Fruit fly (Drosophila melanogaster) whole organism, adult: Measurements from ENCODE around the gene Srp14.

Experiments used
- CG1620 ChIP-seq: fragments of 200-800 bp; sonication (Bioruptor generic); optimal IDR thresholded peaks from 2 replicates; lab custom pipeline; 2016; ENCODE audit warnings: missing biosample characterization, missing genetic modification characterization
- CG7045 ChIP-seq: fragments of 200-800 bp; sonication (Bioruptor generic); optimal IDR thresholded peaks from 2 replicates; lab custom pipeline; 2017; ENCODE audit warnings: missing biosample characterization, mild to moderate bottlenecking, missing genetic modification characterization
- CG7101 ChIP-seq: fragments of 200-800 bp; sonication (Bioruptor generic); optimal IDR thresholded peaks from 2 replicates; lab custom pipeline; 2018; ENCODE audit warnings: missing biosample characterization, mild to moderate bottlenecking, missing genetic modification characterization, moderate library complexity
- Clk ChIP-seq: fragments of 200-800 bp; sonication (Bioruptor generic); optimal IDR thresholded peaks from 2 replicates; lab custom pipeline; 2017; ENCODE audit warnings: missing biosample characterization, missing genetic modification characterization
- Hr96 ChIP-seq: fragments of 200-800 bp; sonication (Bioruptor generic); optimal IDR thresholded peaks from 2 replicates; lab custom pipeline; 2016; ENCODE audit warnings: missing biosample characterization, missing genetic modification characterization
- Mnt ChIP-seq: fragments of 200-800 bp; sonication (Bioruptor generic); optimal IDR thresholded peaks from 2 replicates; lab custom pipeline; 2016; ENCODE audit warnings: missing biosample characterization, mild to moderate bottlenecking, missing genetic modification characterization
- cnc ChIP-seq, 2 experiments: fragments of >200 bp; optimal IDR thresholded peaks; 2 replicates each; lab custom pipeline; 2017
- kay ChIP-seq: fragments of 200-800 bp; sonication (Bioruptor generic); peaks from one replicate; lab custom pipeline; 2016; ENCODE audit warnings: missing biosample characterization, missing genetic modification characterization, borderline replicate concordance
- ovo ChIP-seq: fragments of 200-800 bp; sonication (Bioruptor generic); optimal IDR thresholded peaks from 2 replicates; lab custom pipeline; 2016; ENCODE audit warnings: missing biosample characterization, missing genetic modification characterization
- pad ChIP-seq: fragments of 200-800 bp; sonication (Bioruptor generic); optimal IDR thresholded peaks from 3 replicates; lab custom pipeline; 2017; ENCODE audit warnings: missing biosample characterization, missing genetic modification characterization, mild to moderate bottlenecking, moderate library complexity, missing genetic modification reagents
- tj ChIP-seq: fragments of 200-800 bp; sonication (Bioruptor generic); optimal IDR thresholded peaks from 3 replicates; lab custom pipeline; 2017; ENCODE audit warnings: missing biosample characterization, mild to moderate bottlenecking, missing genetic modification characterization, moderate library complexity
- toe ChIP-seq: fragments of 200-800 bp; sonication (Bioruptor generic); optimal IDR thresholded peaks from 2 replicates; lab custom pipeline; 2016; ENCODE audit warnings: missing biosample characterization, missing genetic modification characterization

DNA sequence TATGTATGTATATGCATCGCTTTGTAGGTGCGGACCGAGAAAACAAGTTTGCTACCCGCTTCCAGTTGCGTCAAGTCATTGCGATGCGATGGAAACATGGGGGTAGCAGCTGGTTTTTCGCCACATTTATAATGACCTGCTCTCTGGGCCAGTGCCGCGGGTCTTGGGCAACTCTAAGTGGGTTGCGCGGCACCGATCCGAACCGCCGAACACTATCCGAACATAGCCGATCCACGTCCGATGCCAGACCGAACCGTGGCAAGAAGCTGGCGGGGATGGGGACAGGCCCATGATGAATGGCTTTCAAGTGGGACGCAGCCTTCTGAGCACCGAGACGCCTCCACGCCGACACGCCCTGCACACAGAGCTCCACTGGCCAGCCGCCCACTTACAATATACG lies 24.2 kb downstream of the Srp14 start:
- TF ChIP-seq CG7101 = no peak
- no peak for TF ChIP-seq cnc (optimal IDR thresholded peaks at IDR 0.05; lab: Kevin White, UChicago)
- TF ChIP-seq Mnt (GFP tag; lab: Kevin White, UChicago) = no peak
- TF ChIP-seq toe (GFP tag; lab: Kevin White, UChicago) = no peak
- TF ChIP-seq kay (GFP tag; lab: Kevin White, UChicago) = no peak
- TF ChIP-seq Clk (GFP tag; lab: Kevin White, UChicago) = no peak
- TF ChIP-seq tj = no peak
- TF ChIP-seq ovo (GFP tag; lab: Kevin White, UChicago) = no peak
- no peak for TF ChIP-seq CG1620 (GFP tag; lab: Kevin White, UChicago)
- no peak for TF ChIP-seq Hr96 (GFP tag; lab: Kevin White, UChicago)
- no peak for TF ChIP-seq CG7045 (GFP tag; lab: Kevin White, UChicago)
- TF ChIP-seq pad (GFP tag; lab: Kevin White, UChicago) = no peak
